Worm (Caenorhabditis elegans) whole organism, L2 larva: ENCODE results near the gene fbxa-26.

ENCODE experiments used
- ama-1 ChIP-seq: fragments of 150-350 bp; optimal IDR thresholded peaks from 2 replicates; lab custom pipeline; 2018; ENCODE audit warnings: inconsistent platforms
- blmp-1 ChIP-seq: sonication (generic microtip); optimal IDR thresholded peaks from 2 replicates; lab custom pipeline; 2017; ENCODE audit warnings: missing genetic modification characterization, mild to moderate bottlenecking, missing compliant biosample characterization, antibody characterized with exemption, moderate library complexity; ENCODE audit not compliant: insufficient read depth
- ceh-82 ChIP-seq: fragments of 150-350 bp; optimal IDR thresholded peaks from 2 replicates; lab custom pipeline; 2014; ENCODE audit warnings: missing biosample characterization, missing genetic modification characterization
- dmd-4 ChIP-seq: sonication (generic microtip); optimal IDR thresholded peaks from 2 replicates; lab custom pipeline; 2017; ENCODE audit warnings: missing biosample characterization, missing genetic modification characterization
- egl-27 ChIP-seq: sonication (generic microtip); optimal IDR thresholded peaks from 3 replicates; lab custom pipeline; 2017; ENCODE audit warnings: missing biosample characterization, missing genetic modification reagents, missing genetic modification characterization
- lin-13 ChIP-seq: fragments of 150-350 bp; optimal IDR thresholded peaks from 2 replicates; lab custom pipeline; 2014; ENCODE audit warnings: missing biosample characterization, missing genetic modification reagents, missing genetic modification characterization
- mdl-1 ChIP-seq, 2 experiments: fragments of 150-350 bp in 1 of 2; sonication (generic microtip) in 1 of 2; optimal IDR thresholded peaks; 2 replicates each; lab custom pipeline; 2017; ENCODE audit warnings: missing biosample characterization in 2 of 2, missing genetic modification characterization in 2 of 2
- nhr-12 ChIP-seq: fragments of 150-350 bp; optimal IDR thresholded peaks from 2 replicates; lab custom pipeline; 2014; ENCODE audit warnings: missing biosample characterization, missing genetic modification characterization
- nhr-77 ChIP-seq: fragments of 150-350 bp; optimal IDR thresholded peaks from 2 replicates; lab custom pipeline; 2014; ENCODE audit warnings: missing biosample characterization, missing genetic modification characterization
- skn-1 ChIP-seq: sonication (generic microtip); optimal IDR thresholded peaks from 2 replicates; lab custom pipeline; 2017; ENCODE audit warnings: missing biosample characterization, missing genetic modification characterization
- unc-39 ChIP-seq: fragments of 150-350 bp; optimal IDR thresholded peaks from 2 replicates; lab custom pipeline; 2014; ENCODE audit warnings: missing biosample characterization, missing genetic modification characterization
- unc-62 ChIP-seq: fragments of 150-350 bp; optimal IDR thresholded peaks from 2 replicates; lab custom pipeline; 2014; ENCODE audit warnings: missing biosample characterization, missing genetic modification reagents, missing genetic modification characterization

DNA sequence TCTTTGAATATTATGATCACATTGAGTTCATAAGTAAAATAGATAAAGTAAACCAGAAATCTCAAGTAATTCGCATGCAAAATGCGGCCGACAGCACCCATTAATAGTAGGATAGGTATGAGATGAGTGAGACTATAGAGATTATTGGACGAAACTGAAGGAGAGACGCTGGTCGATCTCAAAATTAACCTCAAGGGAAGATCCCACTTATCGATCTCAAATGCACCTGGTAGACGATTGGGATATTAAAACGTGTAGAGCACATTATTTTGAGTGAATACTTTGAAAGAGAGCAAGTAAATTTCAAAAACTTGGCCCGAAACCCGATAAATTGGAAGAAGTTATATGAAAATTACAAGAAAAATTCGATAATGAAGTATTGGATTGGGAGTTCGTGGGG, 3.4 kb upstream of the fbxa-26 start, which contains the start of gene Y82E9BL.6:
- no peak for TF ChIP-seq lin-13 (GFP tag; lab: Kevin White, UChicago)
- TF ChIP-seq unc-39 (tag; lab: Kevin White, UChicago): no peak
- no peak for TF ChIP-seq unc-62 (GFP tag; lab: Kevin White, UChicago)
- no peak for TF ChIP-seq dmd-4
- no peak for TF ChIP-seq blmp-1 (tag; lab: Kevin White, UChicago)
- TF ChIP-seq ama-1: no peak
- no peak for TF ChIP-seq ceh-82 (tag; lab: Kevin White, UChicago)
- TF ChIP-seq nhr-77 (tag; lab: Kevin White, UChicago): no peak
- no peak for TF ChIP-seq egl-27 (tag; lab: Kevin White, UChicago)
- TF ChIP-seq nhr-12: no peak
- no peak for TF ChIP-seq mdl-1 (tag; optimal IDR thresholded peaks at IDR 0.05; lab: Kevin White, UChicago)
- no peak for TF ChIP-seq skn-1 (tag; lab: Kevin White, UChicago)
